Worm (Caenorhabditis elegans): ENCODE results near the gene C14C10.10.

C14C10.10 gene

DNA sequence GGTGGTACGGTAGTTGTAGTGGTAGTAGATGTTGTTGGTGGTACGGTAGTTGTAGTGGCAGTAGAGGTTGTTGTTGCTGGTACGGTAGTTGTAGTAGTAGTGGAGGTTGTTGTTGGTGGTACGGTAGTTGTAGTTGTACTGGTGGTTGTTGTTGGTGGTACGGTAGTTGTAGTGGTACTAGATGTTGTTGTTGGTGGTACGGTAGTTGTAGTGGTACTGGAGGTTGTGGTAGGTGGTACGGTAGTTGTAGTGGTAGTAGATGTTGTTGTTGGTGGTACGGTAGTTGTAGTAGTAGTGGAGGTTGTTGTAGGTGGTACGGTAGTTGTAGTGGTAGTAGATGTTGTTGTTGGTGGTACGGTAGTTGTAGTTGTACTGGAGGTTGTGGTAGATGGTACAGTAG lies 34.1 kb upstream of the C14C10.10 start:
- no peak for TF ChIP-seq nhr-28 (tag; optimal IDR thresholded peaks at IDR 0.05)
- TF ChIP-seq snpc-4 (tag; optimal IDR thresholded peaks at IDR 0.05), result no peak
- TF ChIP-seq fkh-2 (tag; optimal IDR thresholded peaks at IDR 0.05), result no peak

DNA sequence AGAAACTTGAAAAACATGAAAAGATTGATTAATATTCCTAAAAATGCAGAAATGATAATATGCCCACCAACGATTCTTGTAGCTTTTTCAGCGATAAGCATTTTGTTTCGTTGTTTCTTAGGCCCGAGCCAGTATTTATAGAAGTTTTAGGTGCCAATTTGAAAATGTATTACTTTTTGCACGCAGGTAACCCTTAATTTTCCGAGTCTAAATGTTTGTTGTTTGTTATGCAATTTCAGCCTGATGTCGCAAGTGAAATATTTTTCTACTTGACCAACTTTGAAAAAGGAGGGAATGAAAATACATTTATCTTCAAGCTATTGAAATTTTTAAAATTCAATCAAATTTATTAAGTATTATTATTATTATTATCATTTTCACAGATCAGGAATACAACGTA lies 33.1 kb upstream of the C14C10.10 start, which contains the start of gene srx-113:
srx-113 (minus strand) TSS at position 101 of the 400 bp plus-strand sequence.
- no peak for TF ChIP-seq fos-1 (tag; optimal IDR thresholded peaks at IDR 0.05)
- no peak for TF ChIP-seq fkh-10 (GFP tag; optimal IDR thresholded peaks at IDR 0.05)
- no peak for TF ChIP-seq ceh-16 (tag; optimal IDR thresholded peaks at IDR 0.05)
- no peak for TF ChIP-seq elt-3 (tag; optimal IDR thresholded peaks at IDR 0.05)
- TF ChIP-seq unc-39 (tag; optimal IDR thresholded peaks at IDR 0.05), result no peak
- no peak for TF ChIP-seq lsy-12 (tag; optimal IDR thresholded peaks at IDR 0.05)
- no peak for TF ChIP-seq mdl-1 (tag; optimal IDR thresholded peaks at IDR 0.05)
- TF ChIP-seq R02D3.7 (tag; optimal IDR thresholded peaks at IDR 0.05), result no peak
- TF ChIP-seq ceh-82 (tag; optimal IDR thresholded peaks at IDR 0.05), result no peak
- TF ChIP-seq ztf-4 (tag; optimal IDR thresholded peaks at IDR 0.05), result no peak
- no peak for TF ChIP-seq mml-1 (tag; optimal IDR thresholded peaks at IDR 0.05)
- TF ChIP-seq pha-4 (tag; optimal IDR thresholded peaks at IDR 0.05), result no peak
- no peak for TF ChIP-seq ztf-11 (tag; optimal IDR thresholded peaks at IDR 0.05)
- no peak for TF ChIP-seq aly-2 (tag; optimal IDR thresholded peaks at IDR 0.05)

DNA sequence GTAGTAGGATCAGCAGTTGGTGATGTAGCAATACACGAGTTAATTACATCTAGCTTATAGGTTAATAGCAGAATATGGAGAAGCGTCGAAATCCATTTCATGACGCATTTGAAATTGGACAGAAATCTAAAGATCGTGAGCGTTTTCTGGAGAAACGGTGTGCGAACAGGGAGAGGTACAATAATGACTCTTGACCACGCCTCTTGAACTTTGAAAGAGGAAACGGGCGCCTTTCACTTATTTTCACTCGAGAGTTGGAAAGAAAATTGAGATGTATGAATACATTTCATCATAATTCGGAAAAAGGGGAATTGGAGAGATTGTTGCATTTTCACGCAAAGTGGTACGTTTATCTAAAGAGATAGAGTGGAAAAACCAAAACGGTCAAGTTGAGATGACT lies 30.8 kb upstream of the C14C10.10 start, which contains the start of gene F56H9.6:
F56H9.6 (minus strand) TSS at position 101 of the 400 bp plus-strand sequence.
- TF ChIP-seq zag-1 (tag; optimal IDR thresholded peaks at IDR 0.05) (no peak), elt-3 (tag; optimal IDR thresholded peaks at IDR 0.05) (no peak), ceh-82 (tag; optimal IDR thresholded peaks at IDR 0.05) (no peak), nhr-25 (tag; optimal IDR thresholded peaks at IDR 0.05) (no peak), nhr-67 (tag; optimal IDR thresholded peaks at IDR 0.05) (no peak), tbx-2 (tag; optimal IDR thresholded peaks at IDR 0.05) (no peak), ceh-16 (tag; optimal IDR thresholded peaks at IDR 0.05) (no peak), unc-39 (tag; optimal IDR thresholded peaks at IDR 0.05) (no peak), ZK546.5 (tag; optimal IDR thresholded peaks at IDR 0.05) (no peak), egl-27 (tag; optimal IDR thresholded peaks at IDR 0.05) (no peak), nhr-28 (tag; optimal IDR thresholded peaks at IDR 0.05) (no peak)

DNA sequence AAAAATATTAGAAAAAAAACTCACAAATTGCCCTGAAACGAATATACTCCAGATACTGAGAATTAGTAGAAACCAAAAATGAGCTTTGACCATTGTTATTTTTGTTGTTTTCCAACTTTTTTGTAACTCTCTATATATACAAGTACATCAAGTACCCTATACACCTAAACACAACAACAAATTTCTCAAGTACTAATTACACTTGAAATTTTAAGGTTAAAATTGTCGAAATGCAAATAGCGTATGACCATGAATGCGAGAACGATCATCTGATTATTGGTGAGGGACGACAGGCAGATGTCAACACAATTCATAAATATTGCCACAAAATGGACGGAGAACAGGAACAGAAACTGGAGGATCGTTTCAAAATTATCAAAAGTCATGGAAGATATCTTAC lies 25.4 kb upstream of the C14C10.10 start, which contains the start of gene F56H9.9:
F56H9.9 (minus strand) TSS at position 101 of the 400 bp plus-strand sequence.
- TF ChIP-seq nhr-76 (tag; optimal IDR thresholded peaks at IDR 0.05), result no peak
- TF ChIP-seq daf-12 (tag; optimal IDR thresholded peaks at IDR 0.05), result no peak

DNA sequence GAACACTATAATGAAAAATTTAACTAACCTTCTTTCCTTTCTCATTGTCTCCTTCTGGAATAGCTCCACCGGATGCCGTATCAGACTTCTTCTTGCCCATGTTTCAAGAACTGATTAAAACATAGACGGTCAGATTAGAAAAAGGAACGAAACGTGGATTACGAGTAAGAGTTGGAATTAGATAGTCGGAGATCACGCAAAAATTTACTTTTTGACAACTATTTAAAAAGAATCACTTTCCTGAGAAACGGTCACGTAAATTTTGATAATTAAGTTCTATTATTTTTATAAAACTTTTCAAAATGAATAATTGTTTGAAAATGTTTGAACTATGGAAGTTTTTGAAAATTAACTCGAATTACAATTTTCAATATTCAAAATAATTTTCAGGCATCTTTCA lies 13.2 kb upstream of the C14C10.10 start, which contains the start of gene cyc-2.2:
cyc-2.2 (minus strand) TSS at position 101 of the 400 bp plus-strand sequence.
- no peak for TF ChIP-seq mml-1 (tag; optimal IDR thresholded peaks at IDR 0.05)
- no peak for TF ChIP-seq sea-2 (GFP tag; optimal IDR thresholded peaks at IDR 0.05)

DNA sequence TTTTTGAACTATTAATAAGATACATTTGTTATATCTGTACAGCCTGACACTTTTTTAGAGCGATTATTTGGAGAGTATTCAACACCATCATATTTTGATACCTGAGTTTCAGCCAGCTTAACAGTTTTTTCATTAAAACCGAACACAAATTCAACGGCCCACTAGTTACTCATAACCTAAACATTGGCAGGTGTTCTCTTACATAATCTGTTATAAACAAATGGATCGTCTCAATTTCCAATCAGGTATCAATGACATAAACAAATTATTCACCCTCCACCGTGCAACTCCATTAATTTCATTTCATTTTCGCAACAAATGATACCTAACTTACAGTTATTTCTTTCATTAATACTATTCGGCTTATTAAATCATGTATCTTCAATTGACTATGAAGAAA lies 12.1 kb upstream of the C14C10.10 start, which contains the start of gene cubn-1:
cubn-1 (plus strand) TSS at position 301 of the 400 bp plus-strand sequence.
- TF ChIP-seq ZK546.5 (tag; optimal IDR thresholded peaks at IDR 0.05), result no peak
- TF ChIP-seq tbx-2 (tag; optimal IDR thresholded peaks at IDR 0.05), result no peak
- no peak for TF ChIP-seq zag-1 (tag; optimal IDR thresholded peaks at IDR 0.05)
- TF ChIP-seq egl-5 (tag; optimal IDR thresholded peaks at IDR 0.05), result no peak
- no peak for TF ChIP-seq skn-1 (tag; optimal IDR thresholded peaks at IDR 0.05)

DNA sequence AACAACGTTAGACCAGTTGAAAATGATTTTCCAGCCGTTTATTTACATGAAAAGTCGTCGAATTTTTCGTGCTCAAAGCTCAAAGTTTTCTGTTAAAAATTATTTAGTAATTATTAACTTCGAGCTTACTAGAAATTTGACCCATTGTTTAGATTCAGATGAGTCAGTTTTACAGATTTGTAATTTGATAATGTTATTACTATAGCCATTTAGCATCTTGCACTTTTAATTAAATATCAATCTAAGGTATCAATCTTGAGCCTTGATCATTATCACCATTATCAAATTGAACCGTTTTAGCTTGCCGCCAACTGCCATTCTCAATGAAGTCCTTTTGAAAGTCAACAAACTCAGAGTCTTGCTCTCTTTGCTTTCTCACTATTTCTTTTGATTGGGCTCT lies 10.6 kb upstream of the C14C10.10 start, which contains the start of gene ZC116.1:
ZC116.1 (plus strand) TSS at position 301 of the 400 bp plus-strand sequence.
- no peak for TF ChIP-seq aly-2 (tag; optimal IDR thresholded peaks at IDR 0.05)
- no peak for TF ChIP-seq nhr-237 (tag; optimal IDR thresholded peaks at IDR 0.05)
- no peak for TF ChIP-seq nhr-67 (tag; optimal IDR thresholded peaks at IDR 0.05)
- TF ChIP-seq ama-1 (optimal IDR thresholded peaks at IDR 0.05), result no peak
- TF ChIP-seq nhr-12 (tag; optimal IDR thresholded peaks at IDR 0.05), result no peak
- TF ChIP-seq jun-1 (tag; optimal IDR thresholded peaks at IDR 0.05), result no peak
- TF ChIP-seq ceh-9 (tag; optimal IDR thresholded peaks at IDR 0.05), result no peak
- no peak for TF ChIP-seq nhr-25 (tag; optimal IDR thresholded peaks at IDR 0.05)
- TF ChIP-seq fos-1 (tag; optimal IDR thresholded peaks at IDR 0.05), result no peak
- TF ChIP-seq sea-2 (GFP tag; optimal IDR thresholded peaks at IDR 0.05), result no peak
- TF ChIP-seq tbx-2 (tag; optimal IDR thresholded peaks at IDR 0.05), result no peak
- no peak for TF ChIP-seq eor-1 (tag; optimal IDR thresholded peaks at IDR 0.05)
- no peak for TF ChIP-seq lsy-12 (tag; optimal IDR thresholded peaks at IDR 0.05)
- TF ChIP-seq R02D3.7 (tag; optimal IDR thresholded peaks at IDR 0.05), result no peak
- TF ChIP-seq lin-39 (tag; optimal IDR thresholded peaks at IDR 0.05), result no peak
- no peak for TF ChIP-seq elt-2 (tag; optimal IDR thresholded peaks at IDR 0.05)

All from whole organism, L3 larva.